Fruit fly (Drosophila melanogaster) whole organism, embryonic: ENCODE measurements around the gene dpr4.
A peak's percentile ranks its signal among the peaks of the same experiment; 100 is the strongest.

Experiments used
- Adf1 ChIP-seq: fragments of 200-800 bp; sonication (Bioruptor generic); IDR thresholded peaks from 2 replicates; pipeline ENCODE4 v1.3.6; 2022; ENCODE audit warnings: missing biosample characterization, missing genetic modification characterization
- Aef1 ChIP-seq: fragments of 200-800 bp; sonication (Bioruptor generic); IDR thresholded peaks from 3 replicates; pipeline ENCODE4 v1.3.6; 2022; ENCODE audit warnings: missing biosample characterization, missing genetic modification characterization
- CG10431 ChIP-seq: fragments of 200-800 bp; sonication (Bioruptor generic); optimal IDR thresholded peaks from 3 replicates; lab custom pipeline; 2018; ENCODE audit warnings: missing biosample characterization, mild to moderate bottlenecking, missing genetic modification characterization
- CG10979 ChIP-seq: fragments of 200-800 bp; sonication (Bioruptor generic); optimal IDR thresholded peaks from 2 replicates; lab custom pipeline; 2018; ENCODE audit warnings: missing biosample characterization, mild to moderate bottlenecking, missing genetic modification characterization, moderate library complexity
- CG11504 ChIP-seq: fragments of 200-800 bp; sonication (Bioruptor generic); optimal IDR thresholded peaks from 3 replicates; lab custom pipeline; 2019; ENCODE audit warnings: missing biosample characterization, mild to moderate bottlenecking, missing genetic modification characterization, moderate library complexity
- CG12391 ChIP-seq: fragments of 200-800 bp; sonication (Bioruptor generic); optimal IDR thresholded peaks from 3 replicates; lab custom pipeline; 2018; ENCODE audit warnings: missing biosample characterization, mild to moderate bottlenecking, missing genetic modification characterization, moderate library complexity
- CG13296 ChIP-seq: fragments of 200-800 bp; sonication (Bioruptor generic); optimal IDR thresholded peaks from 3 replicates; lab custom pipeline; 2018; ENCODE audit warnings: missing biosample characterization, mild to moderate bottlenecking, missing genetic modification characterization
- CG13424 ChIP-seq: fragments of 200-800 bp; sonication (Bioruptor generic); optimal IDR thresholded peaks from 2 replicates; lab custom pipeline; 2019; ENCODE audit warnings: missing biosample characterization, mild to moderate bottlenecking, missing genetic modification characterization, moderate library complexity
- CG13624 ChIP-seq: fragments of 200-800 bp; sonication (Bioruptor generic); optimal IDR thresholded peaks from 2 replicates; lab custom pipeline; 2016; ENCODE audit warnings: missing biosample characterization, missing genetic modification characterization
- CG15269 ChIP-seq: fragments of 200-800 bp; sonication (Bioruptor generic); optimal IDR thresholded peaks from 2 replicates; lab custom pipeline; 2018; ENCODE audit warnings: missing biosample characterization, mild to moderate bottlenecking, missing genetic modification characterization, moderate library complexity
- CG15514 ChIP-seq: fragments of 200-800 bp; sonication (Bioruptor generic); optimal IDR thresholded peaks from 3 replicates; lab custom pipeline; 2017; ENCODE audit warnings: missing biosample characterization, missing genetic modification characterization, mild to moderate bottlenecking, moderate library complexity, missing genetic modification reagents
- CG17359 ChIP-seq: fragments of 200-800 bp; sonication (Bioruptor generic); optimal IDR thresholded peaks from 3 replicates; lab custom pipeline; 2018; ENCODE audit warnings: missing biosample characterization, mild to moderate bottlenecking, missing genetic modification characterization, moderate library complexity
- CG3281 ChIP-seq: fragments of 200-800 bp; sonication (Bioruptor generic); optimal IDR thresholded peaks from 3 replicates; lab custom pipeline; 2017; ENCODE audit warnings: missing biosample characterization, mild to moderate bottlenecking, missing genetic modification characterization
- CG3995 ChIP-seq: fragments of 200-800 bp; sonication (Bioruptor generic); optimal IDR thresholded peaks from 3 replicates; lab custom pipeline; 2016; ENCODE audit warnings: missing biosample characterization, missing genetic modification characterization
- CG4820 ChIP-seq: fragments of 200-800 bp; sonication (Bioruptor generic); optimal IDR thresholded peaks from 3 replicates; lab custom pipeline; 2016; ENCODE audit warnings: missing biosample characterization, missing genetic modification characterization
- CG8924 ChIP-seq: fragments of 200-800 bp; optimal IDR thresholded peaks from 3 replicates; lab custom pipeline; 2019; ENCODE audit warnings: missing biosample characterization, mild to moderate bottlenecking, missing genetic modification characterization, moderate library complexity
- CG9727 ChIP-seq: fragments of 200-800 bp; sonication (Bioruptor generic); optimal IDR thresholded peaks from 3 replicates; lab custom pipeline; 2017; ENCODE audit warnings: missing biosample characterization, mild to moderate bottlenecking, missing genetic modification characterization
- E2f1 ChIP-seq: fragments of 200-800 bp; sonication (Bioruptor generic); IDR thresholded peaks from 2 replicates; pipeline ENCODE4 v1.3.6; 2022; ENCODE audit warnings: missing biosample characterization, missing genetic modification characterization
- H2.0 ChIP-seq: fragments of 200-800 bp; sonication (Bioruptor generic); IDR thresholded peaks from 2 replicates; pipeline ENCODE4 v1.3.6; 2022; ENCODE audit warnings: missing biosample characterization, missing genetic modification characterization
- Hand ChIP-seq: fragments of 200-800 bp; sonication (Bioruptor generic); optimal IDR thresholded peaks from 2 replicates; lab custom pipeline; 2017; ENCODE audit warnings: mild to moderate bottlenecking, missing biosample characterization, missing genetic modification reagents, missing genetic modification characterization
- Hr51 ChIP-seq, 2 experiments: fragments of 200-800 bp; sonication (Bioruptor generic); optimal IDR thresholded peaks; 2 replicates in 1 of 2; 3 replicates in 1 of 2; lab custom pipeline; 2016 to 2018; ENCODE audit warnings: missing biosample characterization in 2 of 2, missing genetic modification characterization in 2 of 2, mild to moderate bottlenecking in 1 of 2, moderate library complexity in 1 of 2
- Nf-YB ChIP-seq: fragments of 200-800 bp; sonication (Bioruptor generic); optimal IDR thresholded peaks from 3 replicates; lab custom pipeline; 2019; ENCODE audit warnings: missing biosample characterization, mild to moderate bottlenecking, missing genetic modification characterization, moderate library complexity
- NfI ChIP-seq: fragments of 200-800 bp; sonication (Bioruptor generic); optimal IDR thresholded peaks from 3 replicates; lab custom pipeline; 2018; ENCODE audit warnings: missing biosample characterization, mild to moderate bottlenecking, missing genetic modification characterization, moderate library complexity
- Rfx ChIP-seq: fragments of 200-800 bp; sonication (Bioruptor generic); IDR thresholded peaks from 2 replicates; pipeline ENCODE4 v1.3.6; 2022; ENCODE audit warnings: missing biosample characterization, missing genetic modification characterization
- Sin3A ChIP-seq: fragments of >200 bp; optimal IDR thresholded peaks from 2 replicates; lab custom pipeline; 2018
- Sox102F ChIP-seq: fragments of 200-800 bp; sonication (Bioruptor generic); optimal IDR thresholded peaks from 2 replicates; lab custom pipeline; 2018; ENCODE audit warnings: missing biosample characterization, mild to moderate bottlenecking, missing genetic modification characterization, moderate library complexity
- TFAM ChIP-seq: fragments of 200-800 bp; sonication (Bioruptor generic); optimal IDR thresholded peaks from 2 replicates; lab custom pipeline; 2017; ENCODE audit warnings: missing biosample characterization, missing genetic modification characterization, inconsistent platforms
- fd96Cb ChIP-seq: fragments of 200-800 bp; sonication (Bioruptor generic); optimal IDR thresholded peaks from 2 replicates; lab custom pipeline; 2018; ENCODE audit warnings: missing biosample characterization, mild to moderate bottlenecking, missing genetic modification characterization, moderate library complexity
- h ChIP-seq: fragments of >200 bp; optimal IDR thresholded peaks from 2 replicates; lab custom pipeline; 2017
- jing ChIP-seq: fragments of 200-800 bp; sonication (Bioruptor generic); optimal IDR thresholded peaks from 2 replicates; lab custom pipeline; 2018; ENCODE audit warnings: missing biosample characterization, mild to moderate bottlenecking, missing genetic modification characterization
- kni ChIP-seq: fragments of 200-800 bp; sonication (Bioruptor generic); optimal IDR thresholded peaks from 3 replicates; lab custom pipeline; 2017; ENCODE audit warnings: mild to moderate bottlenecking, missing biosample characterization, missing genetic modification reagents, missing genetic modification characterization
- phol ChIP-seq: fragments of 200-800 bp; sonication (Bioruptor generic); optimal IDR thresholded peaks from 3 replicates; lab custom pipeline; 2018; ENCODE audit warnings: missing biosample characterization, mild to moderate bottlenecking, missing genetic modification characterization, moderate library complexity
- scrt ChIP-seq: fragments of 200-800 bp; sonication (Bioruptor generic); optimal IDR thresholded peaks from 2 replicates; lab custom pipeline; 2018; ENCODE audit warnings: missing biosample characterization, mild to moderate bottlenecking, missing genetic modification characterization, moderate library complexity
- sug ChIP-seq: fragments of 200-800 bp; optimal IDR thresholded peaks from 2 replicates; lab custom pipeline; 2019; ENCODE audit warnings: missing biosample characterization, mild to moderate bottlenecking, missing genetic modification characterization, moderate library complexity
- twi ChIP-seq: fragments of 200-800 bp; optimal IDR thresholded peaks from 2 replicates; lab custom pipeline; 2019; ENCODE audit warnings: missing biosample characterization, mild to moderate bottlenecking, missing genetic modification characterization, moderate library complexity

Gene dpr4

dm6 chr3R:11490269-11490668 is 52.5 kb downstream of the dpr4 start (continued):
- TF ChIP-seq twi (tag; lab: Kevin White, UChicago) (no peak), Nf-YB (GFP tag; lab: Kevin White, UChicago) (no peak), Hand (GFP tag; lab: Kevin White, UChicago) (no peak), jing (GFP tag; lab: Kevin White, UChicago) (no peak), CG13624 (GFP tag; lab: Kevin White, UChicago) (no peak), CG3995 (GFP tag; lab: Kevin White, UChicago) (no peak), Adf1 (GFP tag; lab: Robert Waterston, UW) (no peak), Sox102F (GFP tag; lab: Kevin White, UChicago) (peak; percentile 33), CG12391 (tag; lab: Kevin White, UChicago) (peak; percentile 32), CG10979 (no peak), CG11504 (tag; lab: Kevin White, UChicago) (peak; percentile 65), phol (tag; lab: Kevin White, UChicago) (peak; percentile 21), fd96Cb (tag; lab: Kevin White, UChicago) (peak; percentile 15), CG17359 (peak; percentile 49), scrt (peak; percentile 17), sug (tag; lab: Kevin White, UChicago) (peak; percentile 4), CG8924 (tag; lab: Kevin White, UChicago) (peak; percentile 31), CG4820 (no peak), CG10431 (GFP tag; lab: Kevin White, UChicago) (no peak), CG15514 (GFP tag; lab: Kevin White, UChicago) (peak; percentile 2), CG3281 (peak; percentile 7), kni (GFP tag; lab: Kevin White, UChicago) (no peak), H2.0 (GFP tag; lab: Robert Waterston, UW) (0 out of 2 replicates have a peak, but pooled peaks have one; percentile 17), Sin3A (no peak), Rfx (peak; percentile 35; the same call in 1 of the 2 replicates), CG9727 (GFP tag; lab: Kevin White, UChicago) (peak; percentile 10), Hr51 (GFP tag; optimal IDR thresholded peaks at IDR 0.05; lab: Kevin White, UChicago) (peak in 1 of 2 experiments; percentile 46), h (lab: Kevin White, UChicago) (no peak), CG13296 (peak; percentile 37), TFAM (GFP tag; lab: Kevin White, UChicago) (no peak), E2f1 (0 out of 2 replicates have a peak, but pooled peaks have one; percentile 24), Aef1 (no peak), CG13424 (peak; percentile 54), NfI (peak; percentile 14), CG15269 (tag; lab: Kevin White, UChicago) (peak; percentile 43)
